Worm (Caenorhabditis elegans) whole organism, late embryonic: ENCODE results near the gene aex-2.

Experiments
- K02D7.2 ChIP-seq: sonication (generic microtip); optimal IDR thresholded peaks from 2 replicates; lab custom pipeline; 2017; ENCODE audit warnings: mild to moderate bottlenecking, missing genetic modification characterization, missing compliant biosample characterization
- ceh-22 ChIP-seq: sonication (generic microtip); optimal IDR thresholded peaks from 2 replicates; lab custom pipeline; 2017; ENCODE audit warnings: missing biosample characterization, missing genetic modification characterization
- ceh-45 ChIP-seq: fragments of 200-800 bp; sonication (Bioruptor generic); IDR thresholded peaks from 2 replicates; pipeline ENCODE4 v1.3.6; 2022; ENCODE audit warnings: missing genetic modification reagents, missing genetic modification characterization, missing compliant biosample characterization
- elt-2 ChIP-seq: sonication (generic microtip); optimal IDR thresholded peaks from 2 replicates; lab custom pipeline; 2016; ENCODE audit warnings: missing genetic modification reagents, missing genetic modification characterization, missing compliant biosample characterization
- sdc-2 ChIP-seq: sonication (generic microtip); optimal IDR thresholded peaks from 2 replicates; lab custom pipeline; 2016; ENCODE audit warnings: missing genotype, missing genetic modification characterization, missing compliant biosample characterization

DNA sequence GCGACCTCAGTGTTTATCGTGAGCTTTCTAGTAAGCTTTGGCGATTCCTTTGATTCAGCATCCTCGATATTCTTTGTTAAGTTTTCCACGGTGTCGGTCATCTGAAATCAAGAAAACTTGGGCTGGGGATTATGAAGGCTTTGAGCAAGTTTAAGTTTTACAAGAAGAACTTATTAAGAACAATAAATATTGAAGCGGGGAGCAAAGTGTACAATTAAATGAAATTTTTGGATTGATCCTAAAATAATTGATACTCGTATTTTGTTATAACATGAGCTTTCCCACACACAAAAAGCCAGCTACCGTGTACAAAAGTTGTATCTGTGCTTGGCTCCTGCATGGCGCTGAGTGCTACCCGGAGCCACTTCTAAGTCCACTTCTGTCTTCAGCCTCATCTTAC, 18.0 kb downstream of the aex-2 start, which contains the start of gene F34H10.3:
- TF ChIP-seq ceh-45 (GFP tag; lab: Robert Waterston, UW) (no peak), elt-2 (tag; lab: Kevin White, UChicago) (no peak), ceh-22 (tag; lab: Kevin White, UChicago) (no peak), sdc-2 (tag; lab: Kevin White, UChicago) (no peak), K02D7.2 (no peak)
